Fruit fly (Drosophila melanogaster) whole organism, embryonic: ENCODE measurements around the gene CG3224.
A peak's percentile ranks its signal among the peaks of the same experiment; 100 is the strongest.

ENCODE experiments used
- Bdp1 ChIP-seq: fragments of 200-800 bp; sonication (Bioruptor generic); optimal IDR thresholded peaks from 3 replicates; lab custom pipeline; 2016; ENCODE audit warnings: missing biosample characterization, missing genetic modification characterization
- CG10462 ChIP-seq: fragments of 200-800 bp; sonication (Bioruptor generic); optimal IDR thresholded peaks from 2 replicates; lab custom pipeline; 2016; ENCODE audit warnings: missing biosample characterization, missing genetic modification characterization
- CG11085 ChIP-seq: fragments of 200-800 bp; sonication (Bioruptor generic); IDR thresholded peaks from 2 replicates; pipeline ENCODE4 v1.3.6; 2022; ENCODE audit warnings: missing biosample characterization, missing genetic modification characterization
- CG13894 ChIP-seq: fragments of 200-800 bp; sonication (Bioruptor generic); optimal IDR thresholded peaks from 3 replicates; lab custom pipeline; 2018; ENCODE audit warnings: missing biosample characterization, mild to moderate bottlenecking, missing genetic modification characterization, moderate library complexity
- CG14860 ChIP-seq: fragments of 200-800 bp; sonication (Bioruptor generic); IDR thresholded peaks from 3 replicates; pipeline ENCODE4 v1.3.6; 2022; ENCODE audit warnings: missing biosample characterization, missing genetic modification characterization; ENCODE audit not compliant: partially characterized antibody
- CG1602 ChIP-seq: fragments of 200-800 bp; sonication (Bioruptor generic); optimal IDR thresholded peaks from 3 replicates; lab custom pipeline; 2016; ENCODE audit warnings: missing biosample characterization, missing genetic modification characterization
- CG17359 ChIP-seq: fragments of 200-800 bp; sonication (Bioruptor generic); optimal IDR thresholded peaks from 3 replicates; lab custom pipeline; 2018; ENCODE audit warnings: missing biosample characterization, mild to moderate bottlenecking, missing genetic modification characterization, moderate library complexity
- CG17612 ChIP-seq: fragments of 200-800 bp; sonication (Bioruptor generic); IDR thresholded peaks from 2 replicates; pipeline ENCODE4 v1.3.6; 2022; ENCODE audit warnings: missing biosample characterization, missing genetic modification characterization
- CG1832 ChIP-seq: fragments of 200-800 bp; sonication (Bioruptor generic); optimal IDR thresholded peaks from 2 replicates; lab custom pipeline; 2017; ENCODE audit warnings: missing biosample characterization, mild to moderate bottlenecking, missing genetic modification characterization, inconsistent platforms
- CG32532 ChIP-seq: fragments of 200-800 bp; sonication (Bioruptor generic); IDR thresholded peaks from 2 replicates; pipeline ENCODE4 v1.3.6; 2022; ENCODE audit warnings: missing biosample characterization, missing genetic modification characterization
- CG33213 ChIP-seq: fragments of 200-800 bp; sonication (Bioruptor generic); optimal IDR thresholded peaks from 3 replicates; lab custom pipeline; 2016; ENCODE audit warnings: missing biosample characterization, missing genetic modification characterization
- CG3847 ChIP-seq: fragments of 200-800 bp; sonication (Bioruptor generic); IDR thresholded peaks from 2 replicates; pipeline ENCODE4 v1.3.6; 2022; ENCODE audit warnings: missing biosample characterization, missing genetic modification characterization
- CG3995 ChIP-seq: fragments of 200-800 bp; sonication (Bioruptor generic); optimal IDR thresholded peaks from 3 replicates; lab custom pipeline; 2016; ENCODE audit warnings: missing biosample characterization, missing genetic modification characterization
- CG4617 ChIP-seq: fragments of 200-800 bp; sonication (Bioruptor generic); optimal IDR thresholded peaks from 3 replicates; lab custom pipeline; 2016; ENCODE audit warnings: missing biosample characterization, missing genetic modification characterization, borderline replicate concordance
- CG4854 ChIP-seq: fragments of 200-800 bp; sonication (Bioruptor generic); optimal IDR thresholded peaks from 2 replicates; lab custom pipeline; 2016; ENCODE audit warnings: missing biosample characterization, missing genetic modification characterization, inconsistent platforms
- CG6175 ChIP-seq: fragments of 200-800 bp; sonication (Bioruptor generic); IDR thresholded peaks from 3 replicates; pipeline ENCODE4 v1.3.6; 2022; ENCODE audit warnings: missing biosample characterization, missing genetic modification characterization
- CG6689 ChIP-seq: fragments of 200-800 bp; sonication (Bioruptor generic); IDR thresholded peaks from 2 replicates; pipeline ENCODE4 v1.3.6; 2022; ENCODE audit warnings: missing biosample characterization, missing genetic modification characterization
- CG7357 ChIP-seq: fragments of 200-800 bp; sonication (Bioruptor generic); IDR thresholded peaks from 3 replicates; pipeline ENCODE4 v1.3.6; 2022; ENCODE audit warnings: missing biosample characterization, missing genetic modification characterization
- CrebB ChIP-seq: fragments of 200-800 bp; sonication (Bioruptor generic); optimal IDR thresholded peaks from 3 replicates; lab custom pipeline; 2018; ENCODE audit warnings: missing biosample characterization, mild to moderate bottlenecking, missing genetic modification characterization
- Dfd ChIP-seq, 2 experiments: fragments of >200 bp; optimal IDR thresholded peaks; 2 replicates each; lab custom pipeline; 2017; ENCODE audit warnings: missing biosample characterization in 2 of 2, missing genetic modification characterization in 2 of 2
- Ets65A ChIP-seq: fragments of 200-800 bp; sonication (Bioruptor generic); peaks from one replicate; lab custom pipeline; 2016; ENCODE audit warnings: missing biosample characterization, missing genetic modification characterization
- Ets97D ChIP-seq: fragments of 200-800 bp; sonication (Bioruptor generic); optimal IDR thresholded peaks from 3 replicates; lab custom pipeline; 2016; ENCODE audit warnings: missing biosample characterization, missing genetic modification characterization
- H15 ChIP-seq: fragments of 200-800 bp; sonication (Bioruptor generic); IDR thresholded peaks from 3 replicates; pipeline ENCODE4 v1.3.6; 2022; ENCODE audit warnings: missing biosample characterization, missing genetic modification characterization
- Hr3 ChIP-seq: fragments of 200-800 bp; sonication (Bioruptor generic); optimal IDR thresholded peaks from 3 replicates; lab custom pipeline; 2016; ENCODE audit warnings: missing biosample characterization, missing genetic modification characterization
- MESR4 ChIP-seq: fragments of 200-800 bp; sonication (Bioruptor generic); optimal IDR thresholded peaks from 2 replicates; lab custom pipeline; 2018; ENCODE audit warnings: missing biosample characterization, mild to moderate bottlenecking, missing genetic modification characterization, moderate library complexity
- Meics ChIP-seq: fragments of 200-800 bp; sonication (Bioruptor generic); optimal IDR thresholded peaks from 2 replicates; lab custom pipeline; 2017; ENCODE audit warnings: missing biosample characterization, mild to moderate bottlenecking, missing genetic modification characterization
- Neu2 ChIP-seq: fragments of 200-800 bp; sonication (Bioruptor generic); optimal IDR thresholded peaks from 3 replicates; lab custom pipeline; 2016; ENCODE audit warnings: missing biosample characterization, missing genetic modification characterization, borderline replicate concordance
- NfI ChIP-seq: fragments of 200-800 bp; sonication (Bioruptor generic); optimal IDR thresholded peaks from 3 replicates; lab custom pipeline; 2018; ENCODE audit warnings: missing biosample characterization, mild to moderate bottlenecking, missing genetic modification characterization, moderate library complexity
- Stat92E ChIP-seq, 3 experiments: fragments of >200 bp in 2 of 3; fragments of 200-800 bp in 1 of 3; sonication (Bioruptor generic) in 1 of 3; optimal IDR thresholded peaks; 2 replicates each; lab custom pipeline; 2017 to 2019; ENCODE audit warnings: missing biosample characterization in 3 of 3, missing genetic modification characterization in 3 of 3, mild to moderate bottlenecking in 1 of 3, moderate library complexity in 1 of 3
- Taf1 ChIP-seq: fragments of 200-800 bp; sonication (Bioruptor generic); IDR thresholded peaks from 2 replicates; pipeline ENCODE4 v1.3.6; 2022; ENCODE audit warnings: missing biosample characterization, missing genetic modification characterization
- chinmo ChIP-seq: fragments of 200-800 bp; sonication (Bioruptor generic); IDR thresholded peaks from 4 replicates; pipeline ENCODE4 v1.3.6; 2022; ENCODE audit warnings: missing biosample characterization, missing genetic modification characterization; ENCODE audit not compliant: partially characterized antibody
- dmrt11E ChIP-seq: fragments of 200-800 bp; sonication (Bioruptor generic); optimal IDR thresholded peaks from 3 replicates; lab custom pipeline; 2018; ENCODE audit warnings: missing biosample characterization, mild to moderate bottlenecking, missing genetic modification characterization, moderate library complexity
- dmrt99B ChIP-seq: fragments of 200-800 bp; sonication (Bioruptor generic); optimal IDR thresholded peaks from 2 replicates; lab custom pipeline; 2018; ENCODE audit warnings: missing biosample characterization, mild to moderate bottlenecking, missing genetic modification characterization, moderate library complexity
- ems ChIP-seq: fragments of 200-800 bp; sonication (Bioruptor generic); optimal IDR thresholded peaks from 3 replicates; lab custom pipeline; 2016; ENCODE audit warnings: missing biosample characterization, missing genetic modification characterization
- fu2 ChIP-seq: fragments of 200-800 bp; sonication (Bioruptor generic); optimal IDR thresholded peaks from 2 replicates; lab custom pipeline; 2016; ENCODE audit warnings: missing biosample characterization, missing genetic modification characterization
- gem ChIP-seq: fragments of 200-800 bp; sonication (Bioruptor generic); optimal IDR thresholded peaks from 2 replicates; lab custom pipeline; 2019; ENCODE audit warnings: missing biosample characterization, mild to moderate bottlenecking, missing genetic modification characterization, moderate library complexity
- kni ChIP-seq: fragments of 200-800 bp; sonication (Bioruptor generic); optimal IDR thresholded peaks from 3 replicates; lab custom pipeline; 2017; ENCODE audit warnings: mild to moderate bottlenecking, missing biosample characterization, missing genetic modification reagents, missing genetic modification characterization
- lilli ChIP-seq: fragments of 200-800 bp; sonication (Bioruptor generic); optimal IDR thresholded peaks from 3 replicates; lab custom pipeline; 2016; ENCODE audit warnings: missing biosample characterization, missing genetic modification characterization
- maf-S ChIP-seq: fragments of 200-800 bp; sonication (Bioruptor generic); optimal IDR thresholded peaks from 2 replicates; lab custom pipeline; 2016; ENCODE audit warnings: missing biosample characterization, missing genetic modification characterization
- mld ChIP-seq: fragments of 200-800 bp; sonication (Bioruptor generic); IDR thresholded peaks from 3 replicates; pipeline ENCODE4 v1.3.6; 2022; ENCODE audit warnings: missing biosample characterization, missing genetic modification characterization; ENCODE audit not compliant: partially characterized antibody
- otp ChIP-seq: fragments of 200-800 bp; sonication (Bioruptor generic); IDR thresholded peaks from 3 replicates; pipeline ENCODE4, ENCODE4 v1.3.6; 2022; ENCODE audit warnings: missing biosample characterization, missing genetic modification characterization
- p53 ChIP-seq: fragments of 200-800 bp; sonication (Bioruptor generic); optimal IDR thresholded peaks from 2 replicates; lab custom pipeline; 2016; ENCODE audit warnings: missing biosample characterization, missing genetic modification characterization
- run ChIP-seq: fragments of 200-800 bp; sonication (Bioruptor generic); optimal IDR thresholded peaks from 3 replicates; lab custom pipeline; 2018; ENCODE audit warnings: missing biosample characterization, mild to moderate bottlenecking, missing genetic modification characterization
- scrt ChIP-seq: fragments of 200-800 bp; sonication (Bioruptor generic); optimal IDR thresholded peaks from 2 replicates; lab custom pipeline; 2018; ENCODE audit warnings: missing biosample characterization, mild to moderate bottlenecking, missing genetic modification characterization, moderate library complexity
- shn ChIP-seq: fragments of 200-800 bp; sonication (Bioruptor generic); optimal IDR thresholded peaks from 3 replicates; lab custom pipeline; 2016; ENCODE audit warnings: missing biosample characterization, missing genetic modification characterization
- slbo ChIP-seq: fragments of 200-800 bp; sonication (Bioruptor generic); IDR thresholded peaks from 2 replicates; pipeline ENCODE4 v1.3.6; 2022; ENCODE audit warnings: missing biosample characterization, missing genetic modification characterization
- so ChIP-seq: fragments of 200-800 bp; sonication (Bioruptor generic); IDR thresholded peaks from 3 replicates; pipeline ENCODE4 v1.3.6; 2022; ENCODE audit warnings: missing biosample characterization, missing genetic modification characterization
- ssp ChIP-seq: fragments of 200-800 bp; sonication (Bioruptor generic); IDR thresholded peaks from 2 replicates; pipeline ENCODE4 v1.3.6; 2022; ENCODE audit warnings: missing biosample characterization, missing genetic modification characterization
- trem ChIP-seq: fragments of 200-800 bp; optimal IDR thresholded peaks from 3 replicates; lab custom pipeline; 2019; ENCODE audit warnings: missing biosample characterization, mild to moderate bottlenecking, missing genetic modification characterization, moderate library complexity
- tup ChIP-seq: fragments of 200-800 bp; sonication (Bioruptor generic); optimal IDR thresholded peaks from 2 replicates; lab custom pipeline; 2016; ENCODE audit warnings: missing biosample characterization, mild to moderate bottlenecking, missing genetic modification characterization, moderate library complexity
- unc-4 ChIP-seq: fragments of 200-800 bp; sonication (Bioruptor generic); IDR thresholded peaks from 2 replicates; pipeline ENCODE4 v1.3.6; 2022; ENCODE audit warnings: missing biosample characterization, missing genetic modification characterization; ENCODE audit not compliant: partially characterized antibody

CG3224 gene

DNA sequence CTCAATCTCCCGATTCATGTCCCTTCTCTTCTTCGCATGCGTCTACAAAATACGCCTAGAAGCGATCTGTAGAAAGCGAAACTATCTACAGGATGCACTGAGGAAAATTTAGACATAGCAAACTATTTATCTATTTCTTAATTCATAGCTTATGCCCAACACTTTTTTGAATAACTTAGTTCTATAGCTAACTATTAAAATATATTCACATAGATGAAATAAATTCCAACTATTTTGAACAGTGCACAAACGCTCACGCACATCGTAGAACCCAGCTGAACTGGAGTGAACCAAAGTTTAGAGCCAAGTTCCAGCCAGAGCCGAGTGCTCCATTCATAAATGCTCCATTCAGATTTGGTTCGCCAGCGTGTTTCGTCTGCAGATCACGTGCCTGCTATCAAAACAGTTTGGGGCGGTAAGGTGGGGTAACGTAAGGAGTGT lies 39.7 kb downstream of the CG3224 start (continued):
- TF ChIP-seq run (tag; lab: Kevin White, UChicago) (no peak), unc-4 (no peak), gem (tag; lab: Kevin White, UChicago) (peak; percentile 67), CG4854 (GFP tag; lab: Kevin White, UChicago) (peak; percentile 15), shn (no peak), CrebB (tag; lab: Kevin White, UChicago) (no peak), lilli (GFP tag; lab: Kevin White, UChicago) (peak; percentile 60), NfI (no peak), Neu2 (GFP tag; lab: Kevin White, UChicago) (no peak), dmrt11E (tag; lab: Kevin White, UChicago) (peak; percentile 57), mld (GFP tag; lab: Robert Waterston, UW) (no peak), H15 (GFP tag; lab: Robert Waterston, UW) (0 out of 3 replicates have a peak, but pooled peaks have one; percentile 12), Taf1 (0 out of 2 replicates have a peak, but pooled peaks have one; percentile 27), CG1602 (GFP tag; lab: Kevin White, UChicago) (peak; percentile 29), CG4617 (no peak), CG10462 (GFP tag; lab: Kevin White, UChicago) (no peak), Hr3 (GFP tag; lab: Kevin White, UChicago) (peak; percentile 26), CG14860 (GFP tag; lab: Robert Waterston, UW) (no peak), Stat92E (GFP tag; optimal IDR thresholded peaks at IDR 0.05; lab: Kevin White, UChicago) (no peak), CG1832 (no peak), CG7357 (GFP tag; lab: Robert Waterston, UW) (peak; percentile 49; the same call in 1 of the 3 replicates), CG17359 (tag; lab: Kevin White, UChicago) (peak; percentile 43), chinmo (GFP tag; lab: Robert Waterston, UW) (no peak), CG17612 (0 out of 2 replicates have a peak, but pooled peaks have one; percentile 30), CG3847 (peak; percentile 58), CG13894 (tag; lab: Kevin White, UChicago) (no peak), Meics (GFP tag; lab: Kevin White, UChicago) (peak; percentile 58), Ets97D (GFP tag; lab: Kevin White, UChicago) (no peak), p53 (no peak), Ets65A (peak; percentile 28), maf-S (GFP tag; lab: Kevin White, UChicago) (no peak), CG11085 (no peak), so (no peak), CG33213 (no peak), ems (GFP tag; lab: Kevin White, UChicago) (no peak), tup (GFP tag; lab: Kevin White, UChicago) (no peak), fu2 (GFP tag; lab: Kevin White, UChicago) (no peak), CG3995 (GFP tag; lab: Kevin White, UChicago) (no peak), ssp (GFP tag; lab: Robert Waterston, UW) (no peak), CG6175 (GFP tag; lab: Robert Waterston, UW) (no peak), Dfd (GFP tag; optimal IDR thresholded peaks at IDR 0.05; lab: Kevin White, UChicago) (no peak), trem (tag; lab: Kevin White, UChicago) (peak; percentile 46), dmrt99B (tag; lab: Kevin White, UChicago) (peak; percentile 35), slbo (GFP tag; lab: Robert Waterston, UW) (peak; percentile 68), MESR4 (GFP tag; lab: Kevin White, UChicago) (no peak), Bdp1 (GFP tag; lab: Kevin White, UChicago) (no peak), CG32532 (GFP tag; lab: Robert Waterston, UW) (peak; percentile 73), scrt (peak; percentile 12), otp (GFP tag; lab: Robert Waterston, UW) (peak; percentile 65; the same call in 1 of the 3 replicates), CG6689 (GFP tag; lab: Robert Waterston, UW) (peak; percentile 64), kni (peak; percentile 41)
